Fruit fly (Drosophila melanogaster) whole organism, embryonic: Measurements from ENCODE around the gene CG31207.

Source experiments
- B-H2 ChIP-seq: fragments of 200-800 bp; sonication (Bioruptor generic); optimal IDR thresholded peaks from 2 replicates; lab custom pipeline; 2018; ENCODE audit warnings: missing biosample characterization, mild to moderate bottlenecking, missing genetic modification characterization
- CG11085 ChIP-seq: fragments of 200-800 bp; sonication (Bioruptor generic); IDR thresholded peaks from 2 replicates; pipeline ENCODE4 v1.3.6; 2022; ENCODE audit warnings: missing biosample characterization, missing genetic modification characterization
- CG11695 ChIP-seq: fragments of 200-800 bp; sonication (Bioruptor generic); IDR thresholded peaks from 3 replicates; pipeline ENCODE4 v1.3.6; 2022; ENCODE audit warnings: missing biosample characterization, missing genetic modification characterization
- CG12391 ChIP-seq: fragments of 200-800 bp; sonication (Bioruptor generic); optimal IDR thresholded peaks from 3 replicates; lab custom pipeline; 2018; ENCODE audit warnings: missing biosample characterization, mild to moderate bottlenecking, missing genetic modification characterization, moderate library complexity
- CG13424 ChIP-seq: fragments of 200-800 bp; sonication (Bioruptor generic); optimal IDR thresholded peaks from 2 replicates; lab custom pipeline; 2019; ENCODE audit warnings: missing biosample characterization, mild to moderate bottlenecking, missing genetic modification characterization, moderate library complexity
- CG1647 ChIP-seq: fragments of 200-800 bp; sonication (Bioruptor generic); optimal IDR thresholded peaks from 3 replicates; lab custom pipeline; 2016; ENCODE audit warnings: missing biosample characterization, missing genetic modification characterization
- CG16779 ChIP-seq: fragments of 200-800 bp; sonication (Bioruptor generic); IDR thresholded peaks from 2 replicates; pipeline ENCODE4 v1.3.6; 2022; ENCODE audit warnings: missing biosample characterization, missing genetic modification characterization
- CG17361 ChIP-seq: fragments of 200-800 bp; sonication (Bioruptor generic); IDR thresholded peaks from 3 replicates; pipeline ENCODE4 v1.3.6; 2022; ENCODE audit warnings: missing biosample characterization, missing genetic modification characterization
- CG2889 ChIP-seq: fragments of 200-800 bp; sonication (Bioruptor generic); IDR thresholded peaks from 3 replicates; pipeline ENCODE4 v1.3.6; 2022; ENCODE audit warnings: missing biosample characterization, missing genetic modification characterization
- CG3163 ChIP-seq: fragments of 200-800 bp; sonication (Bioruptor generic); optimal IDR thresholded peaks from 3 replicates; lab custom pipeline; 2016; ENCODE audit warnings: missing biosample characterization, missing genetic modification characterization
- CG34224 ChIP-seq: fragments of 200-800 bp; sonication (Bioruptor generic); IDR thresholded peaks from 3 replicates; pipeline ENCODE4 v1.3.6; 2022; ENCODE audit warnings: missing biosample characterization, missing genetic modification characterization; ENCODE audit not compliant: partially characterized antibody
- CG4282 ChIP-seq: fragments of 200-800 bp; sonication (Bioruptor generic); optimal IDR thresholded peaks from 2 replicates; lab custom pipeline; 2016; ENCODE audit warnings: missing biosample characterization, missing genetic modification characterization
- CG4617 ChIP-seq: fragments of 200-800 bp; sonication (Bioruptor generic); optimal IDR thresholded peaks from 3 replicates; lab custom pipeline; 2016; ENCODE audit warnings: missing biosample characterization, missing genetic modification characterization, borderline replicate concordance
- CG7357 ChIP-seq: fragments of 200-800 bp; sonication (Bioruptor generic); IDR thresholded peaks from 3 replicates; pipeline ENCODE4 v1.3.6; 2022; ENCODE audit warnings: missing biosample characterization, missing genetic modification characterization
- CG7556 ChIP-seq: fragments of 200-800 bp; sonication (Bioruptor generic); optimal IDR thresholded peaks from 2 replicates; lab custom pipeline; 2017; ENCODE audit warnings: missing biosample characterization, mild to moderate bottlenecking, missing genetic modification characterization
- CG7963 ChIP-seq: fragments of 200-800 bp; sonication (Bioruptor generic); IDR thresholded peaks from 3 replicates; pipeline ENCODE4 v1.3.6; 2022; ENCODE audit warnings: missing biosample characterization, missing genetic modification characterization; ENCODE audit not compliant: partially characterized antibody
- Dad ChIP-seq: fragments of 200-800 bp; sonication (Bioruptor generic); optimal IDR thresholded peaks from 3 replicates; lab custom pipeline; 2016; ENCODE audit warnings: missing biosample characterization, missing genetic modification characterization
- Dref ChIP-seq: fragments of 200-800 bp; sonication (Bioruptor generic); IDR thresholded peaks from 2 replicates; pipeline ENCODE4 v1.3.6; 2022; ENCODE audit warnings: missing biosample characterization, missing genetic modification characterization
- Drgx ChIP-seq: fragments of 200-800 bp; sonication (Bioruptor generic); IDR thresholded peaks from 2 replicates; pipeline ENCODE4 v1.3.6; 2022; ENCODE audit warnings: missing biosample characterization, missing genetic modification characterization
- Fer2 ChIP-seq: fragments of 200-800 bp; sonication (Bioruptor generic); optimal IDR thresholded peaks from 2 replicates; lab custom pipeline; 2018; ENCODE audit warnings: missing biosample characterization, mild to moderate bottlenecking, missing genetic modification characterization, moderate library complexity
- HLH3B ChIP-seq: fragments of 200-800 bp; sonication (Bioruptor generic); IDR thresholded peaks from 2 replicates; pipeline ENCODE4 v1.3.6; 2022; ENCODE audit warnings: missing biosample characterization, missing genetic modification characterization
- Lpt ChIP-seq: fragments of >200 bp; optimal IDR thresholded peaks from 2 replicates; lab custom pipeline; 2018; ENCODE audit warnings: missing biosample characterization, missing genetic modification characterization
- MTF-1 ChIP-seq: fragments of 200-800 bp; sonication (Bioruptor generic); optimal IDR thresholded peaks from 2 replicates; lab custom pipeline; 2018; ENCODE audit warnings: missing biosample characterization, mild to moderate bottlenecking, missing genetic modification characterization, borderline replicate concordance
- Meics ChIP-seq: fragments of 200-800 bp; sonication (Bioruptor generic); optimal IDR thresholded peaks from 2 replicates; lab custom pipeline; 2017; ENCODE audit warnings: missing biosample characterization, mild to moderate bottlenecking, missing genetic modification characterization
- Mes4 ChIP-seq: fragments of 200-800 bp; sonication (Bioruptor generic); optimal IDR thresholded peaks from 2 replicates; lab custom pipeline; 2016; ENCODE audit warnings: missing biosample characterization, missing genetic modification characterization
- Nf-YB ChIP-seq: fragments of 200-800 bp; sonication (Bioruptor generic); optimal IDR thresholded peaks from 3 replicates; lab custom pipeline; 2019; ENCODE audit warnings: missing biosample characterization, mild to moderate bottlenecking, missing genetic modification characterization, moderate library complexity
- Sry-δ ChIP-seq: fragments of 200-800 bp; sonication (Bioruptor generic); optimal IDR thresholded peaks from 2 replicates; lab custom pipeline; 2016; ENCODE audit warnings: missing biosample characterization, missing genetic modification characterization
- Stat92E ChIP-seq, 3 experiments: fragments of >200 bp in 2 of 3; fragments of 200-800 bp in 1 of 3; sonication (Bioruptor generic) in 1 of 3; optimal IDR thresholded peaks; 2 replicates each; lab custom pipeline; 2017 to 2019; ENCODE audit warnings: missing biosample characterization in 3 of 3, missing genetic modification characterization in 3 of 3, mild to moderate bottlenecking in 1 of 3, moderate library complexity in 1 of 3
- Usf ChIP-seq: fragments of 200-800 bp; sonication (Bioruptor generic); optimal IDR thresholded peaks from 2 replicates; lab custom pipeline; 2017; ENCODE audit warnings: missing genotype, missing biosample characterization, missing genetic modification characterization
- bigmax ChIP-seq: fragments of 200-800 bp; sonication (Bioruptor generic); optimal IDR thresholded peaks from 2 replicates; lab custom pipeline; 2018; ENCODE audit warnings: missing biosample characterization, mild to moderate bottlenecking, missing genetic modification characterization
- crol ChIP-seq: fragments of 200-800 bp; sonication (Bioruptor generic); IDR thresholded peaks from 2 replicates; pipeline ENCODE4 v1.3.6; 2022; ENCODE audit warnings: missing biosample characterization, missing genetic modification characterization
- dm ChIP-seq: fragments of 200-800 bp; sonication (Bioruptor generic); optimal IDR thresholded peaks from 3 replicates; lab custom pipeline; 2016; ENCODE audit warnings: missing biosample characterization, missing genetic modification characterization
- hb ChIP-seq: fragments of 200-800 bp; sonication (Bioruptor generic); IDR thresholded peaks from 3 replicates; pipeline ENCODE4 v1.3.6; 2022; ENCODE audit warnings: missing biosample characterization, missing genetic modification characterization; ENCODE audit not compliant: partially characterized antibody
- jing ChIP-seq: fragments of 200-800 bp; sonication (Bioruptor generic); optimal IDR thresholded peaks from 2 replicates; lab custom pipeline; 2018; ENCODE audit warnings: missing biosample characterization, mild to moderate bottlenecking, missing genetic modification characterization
- klu ChIP-seq: fragments of 200-800 bp; sonication (Bioruptor generic); IDR thresholded peaks from 2 replicates; pipeline ENCODE4 v1.3.6; 2022; ENCODE audit warnings: missing biosample characterization, missing genetic modification characterization
- lab ChIP-seq: fragments of 200-800 bp; sonication (Bioruptor generic); optimal IDR thresholded peaks from 3 replicates; lab custom pipeline; 2017; ENCODE audit warnings: missing biosample characterization, missing genetic modification characterization, mild to moderate bottlenecking, moderate library complexity, missing genetic modification reagents
- lmd ChIP-seq: fragments of 200-800 bp; sonication (Bioruptor generic); IDR thresholded peaks from 2 replicates; pipeline ENCODE4 v1.3.6; 2022; ENCODE audit warnings: missing biosample characterization, missing genetic modification characterization
- mam ChIP-seq: fragments of 200-800 bp; sonication (Bioruptor generic); optimal IDR thresholded peaks from 3 replicates; lab custom pipeline; 2016; ENCODE audit warnings: missing biosample characterization, missing genetic modification characterization
- mirr ChIP-seq: fragments of 200-800 bp; sonication (Bioruptor generic); optimal IDR thresholded peaks from 3 replicates; lab custom pipeline; 2018; ENCODE audit warnings: missing biosample characterization, mild to moderate bottlenecking, missing genetic modification characterization
- mld ChIP-seq: fragments of 200-800 bp; sonication (Bioruptor generic); IDR thresholded peaks from 3 replicates; pipeline ENCODE4 v1.3.6; 2022; ENCODE audit warnings: missing biosample characterization, missing genetic modification characterization; ENCODE audit not compliant: partially characterized antibody
- pan ChIP-seq, 4 experiments: fragments of >200 bp in 3 of 4; fragments of 200-800 bp in 1 of 4; sonication (Bioruptor generic) in 1 of 4; optimal IDR thresholded peaks in 3 of 4; IDR thresholded peaks in 1 of 4; 2 replicates each; pipeline versions ENCODE4 v1.3.6 to Lab custom; 2017 to 2022; ENCODE audit warnings: missing biosample characterization in 2 of 4, missing genetic modification characterization in 2 of 4, mixed read lengths in 1 of 4
- salm ChIP-seq: fragments of 200-800 bp; sonication (Bioruptor generic); optimal IDR thresholded peaks from 2 replicates; lab custom pipeline; 2018; ENCODE audit warnings: missing biosample characterization, mild to moderate bottlenecking, missing genetic modification characterization
- slbo ChIP-seq: fragments of 200-800 bp; sonication (Bioruptor generic); IDR thresholded peaks from 2 replicates; pipeline ENCODE4 v1.3.6; 2022; ENCODE audit warnings: missing biosample characterization, missing genetic modification characterization
- slou ChIP-seq: fragments of 200-800 bp; sonication (Bioruptor generic); optimal IDR thresholded peaks from 3 replicates; lab custom pipeline; 2016; ENCODE audit warnings: missing biosample characterization, missing genetic modification characterization
- sna ChIP-seq: fragments of 200-800 bp; sonication (Bioruptor generic); IDR thresholded peaks from 2 replicates; pipeline ENCODE4 v1.3.6; 2022; ENCODE audit warnings: missing biosample characterization, missing genetic modification characterization; ENCODE audit not compliant: partially characterized antibody
- tna ChIP-seq: fragments of 200-800 bp; sonication (Bioruptor generic); IDR thresholded peaks from 2 replicates; pipeline ENCODE4 v1.3.6; 2022; ENCODE audit warnings: missing biosample characterization, missing genetic modification characterization; ENCODE audit not compliant: partially characterized antibody
- ttk ChIP-seq: fragments of 200-800 bp; sonication (Bioruptor generic); IDR thresholded peaks from 2 replicates; pipeline ENCODE4 v2.1.2; 2022; ENCODE audit warnings: missing biosample characterization, missing genetic modification characterization
- z ChIP-seq: fragments of 200-800 bp; sonication (Bioruptor generic); IDR thresholded peaks from 3 replicates; pipeline ENCODE4 v1.3.6; 2022; ENCODE audit warnings: missing biosample characterization, missing genetic modification characterization

CG31207 gene

DNA sequence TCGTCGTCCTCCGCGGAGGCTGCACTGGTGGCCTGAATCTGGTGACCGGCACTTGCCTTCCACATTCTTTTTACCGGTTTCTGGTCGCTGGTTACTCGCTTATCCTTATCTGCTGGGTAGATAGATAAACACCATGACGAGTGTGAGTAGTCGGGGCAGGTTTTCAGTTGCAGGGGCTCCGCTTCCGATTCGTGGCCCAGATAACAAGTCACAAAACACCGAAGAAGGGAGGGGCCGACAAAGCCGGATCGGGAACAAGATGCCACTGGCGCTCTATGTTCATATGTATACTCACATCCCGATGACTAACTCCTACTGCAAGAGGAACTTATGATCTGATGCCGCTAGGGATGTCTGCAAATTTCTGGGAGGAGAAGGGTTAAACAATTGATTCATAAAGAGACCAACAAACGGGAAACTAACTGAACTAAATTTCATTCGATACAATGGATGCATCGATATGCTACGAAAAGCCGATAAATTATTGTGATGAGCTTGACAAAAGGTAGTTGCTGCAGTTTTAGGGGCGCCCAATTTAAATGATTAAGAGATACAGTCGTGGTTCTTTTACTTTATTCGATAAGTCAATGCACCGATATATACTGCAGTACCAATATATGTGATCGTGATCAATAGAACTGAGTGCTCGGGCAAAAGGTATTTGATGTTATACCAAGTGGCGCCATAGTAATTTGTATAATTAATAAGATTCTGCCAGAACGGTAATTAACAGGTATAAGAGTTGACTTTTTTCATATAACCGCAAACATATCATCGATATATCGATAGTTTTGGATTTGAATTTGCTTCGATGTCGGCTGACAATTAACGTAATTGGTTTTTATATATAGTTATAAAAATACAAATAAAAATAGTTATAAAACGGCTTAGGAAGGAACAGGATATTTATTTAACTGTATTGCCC is 17.4 kb upstream of the CG31207 start, which contains the start of gene Cortactin (continued):
- TF ChIP-seq Lpt (GFP tag; lab: Kevin White, UChicago) (no peak), CG11695 (GFP tag; lab: Robert Waterston, UW) (no peak), jing (GFP tag; lab: Kevin White, UChicago) (no peak), CG2889 (GFP tag; lab: Robert Waterston, UW) (no peak), Meics (GFP tag; lab: Kevin White, UChicago) (no peak), bigmax (peak; percentile 4), slbo (GFP tag; lab: Robert Waterston, UW) (0 out of 2 replicates have a peak, but pooled peaks have one; percentile 4), Usf (no peak), CG11085 (GFP tag; lab: Robert Waterston, UW) (no peak), lab (GFP tag; lab: Kevin White, UChicago) (no peak), MTF-1 (no peak), Fer2 (no peak), tna (GFP tag; lab: Robert Waterston, UW) (peak; percentile 91), CG17361 (no peak), CG7963 (peak; percentile 86), pan (optimal IDR thresholded peaks at IDR 0.05; lab: Kevin White, UChicago) (no peak), pan (GFP tag; optimal IDR thresholded peaks at IDR 0.05 in 1 of 2, IDR thresholded peaks at IDR 0.05 in 1 of 2) (no peak), CG34224 (GFP tag; lab: Robert Waterston, UW) (peak; percentile 88), dm (GFP tag; lab: Kevin White, UChicago) (no peak), hb (peak; percentile 89), Mes4 (GFP tag; lab: Kevin White, UChicago) (no peak), Sry-δ (GFP tag; lab: Kevin White, UChicago) (peak; percentile 84), B-H2 (GFP tag; lab: Kevin White, UChicago) (peak; percentile 48), salm (tag; lab: Kevin White, UChicago) (no peak), slou (no peak), CG3163 (GFP tag; lab: Kevin White, UChicago) (no peak), CG13424 (no peak), sna (GFP tag; lab: Robert Waterston, UW) (peak; percentile 89), Drgx (GFP tag; lab: Robert Waterston, UW) (no peak), crol (GFP tag; lab: Robert Waterston, UW) (no peak), CG7556 (GFP tag; lab: Kevin White, UChicago) (no peak), CG1647 (GFP tag; lab: Kevin White, UChicago) (no peak), CG16779 (no peak), HLH3B (GFP tag; lab: Robert Waterston, UW) (no peak), ttk (GFP tag; lab: Robert Waterston, UW) (no peak), CG7357 (no peak), CG4282 (no peak), Dref (GFP tag; lab: Robert Waterston, UW) (peak; percentile 100), Stat92E (GFP tag; optimal IDR thresholded peaks at IDR 0.05; lab: Kevin White, UChicago) (no peak), mam (no peak), klu (GFP tag; lab: Robert Waterston, UW) (no peak), Dad (GFP tag; lab: Kevin White, UChicago) (no peak), lmd (GFP tag; lab: Robert Waterston, UW) (no peak), CG12391 (no peak), CG4617 (GFP tag; lab: Kevin White, UChicago) (peak; percentile 61), z (GFP tag; lab: Robert Waterston, UW) (no peak), mld (GFP tag; lab: Robert Waterston, UW) (peak; percentile 70), mirr (peak; percentile 9), Nf-YB (GFP tag; lab: Kevin White, UChicago) (no peak)
